Fruit fly (Drosophila melanogaster): ENCODE data around the gene gcm.

- TF ChIP-seq CG8478 (optimal IDR thresholded peaks at IDR 0.05) (no peak), CTCF (optimal IDR thresholded peaks at IDR 0.05) (no peak)
These were observed 39.0 kb downstream of the gcm start, which contains the start of gene Cpr30B for dm6 chr2L:9542578-9542977.

All from S2 (cell line).